Fruit fly (Drosophila melanogaster): ENCODE data around the gene nebu.

The nebu gene

DNA sequence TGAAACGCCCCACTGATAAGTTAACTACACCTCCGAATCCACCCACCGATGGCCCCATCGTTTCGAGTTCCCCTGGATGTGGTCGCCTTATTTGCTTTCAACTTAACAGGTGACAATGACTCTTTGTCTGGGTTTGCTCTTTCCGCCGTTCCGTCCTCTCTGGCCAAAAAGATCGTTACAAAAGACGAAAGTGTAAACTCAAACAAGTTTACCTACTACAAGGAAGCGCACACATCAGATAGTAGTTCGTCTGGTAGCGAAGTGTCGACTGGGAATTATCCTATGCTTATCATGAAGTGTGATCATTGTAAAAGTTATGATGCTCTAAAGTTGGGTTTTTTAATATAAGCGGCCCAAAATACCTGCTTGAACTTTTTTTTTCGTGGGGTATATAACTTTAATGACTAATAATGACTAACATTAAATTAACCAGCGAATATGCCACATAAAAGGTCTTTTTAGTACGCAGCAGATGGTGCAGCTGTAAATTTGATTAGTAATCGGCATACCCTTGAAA is 44.1 kb downstream of the nebu start (continued):
- 0 out of 2 replicates have a peak, but pooled peaks have one; percentile 17 for TF ChIP-seq Ptx1 (GFP tag; IDR thresholded peaks at IDR 0.05)
- peak; percentile 3 for TF ChIP-seq CG1233 (GFP tag; optimal IDR thresholded peaks at IDR 0.05)
- TF ChIP-seq CG1603 (tag; optimal IDR thresholded peaks at IDR 0.05): peak; percentile 5
- TF ChIP-seq CG1024 (GFP tag; IDR thresholded peaks at IDR 0.05): no peak
- peak; percentile 24 for TF ChIP-seq NfI (GFP tag; optimal IDR thresholded peaks at IDR 0.05)
- peak; percentile 78 for TF ChIP-seq sens (GFP tag)
- peak; percentile 55 for TF ChIP-seq Blimp-1 (GFP tag; optimal IDR thresholded peaks at IDR 0.05)
- no peak for TF ChIP-seq CG4404 (GFP tag; IDR thresholded peaks at IDR 0.05)
- no peak for TF ChIP-seq CG6272 (GFP tag; IDR thresholded peaks at IDR 0.05)
- TF ChIP-seq CG12155 (GFP tag; optimal IDR thresholded peaks at IDR 0.05): peak; percentile 2
- TF ChIP-seq stc (GFP tag; IDR thresholded peaks at IDR 0.05): no peak
- TF ChIP-seq CG12744 (GFP tag; optimal IDR thresholded peaks at IDR 0.05): no peak
- no peak for TF ChIP-seq Atf-2 (GFP tag; optimal IDR thresholded peaks at IDR 0.05)
- peak; percentile 5 for TF ChIP-seq tx (GFP tag; optimal IDR thresholded peaks at IDR 0.05)
- TF ChIP-seq Adf1 (GFP tag; IDR thresholded peaks at IDR 0.05): no peak
- peak; percentile 42 for TF ChIP-seq CG15601 (tag; optimal IDR thresholded peaks at IDR 0.05)
- TF ChIP-seq lmd (GFP tag; IDR thresholded peaks at IDR 0.05): 0 out of 2 replicates have a peak, but pooled peaks have one; percentile 20
- TF ChIP-seq H15 (GFP tag; IDR thresholded peaks at IDR 0.05): no peak
- TF ChIP-seq pb (GFP tag; optimal IDR thresholded peaks at IDR 0.05): no peak
- no peak for TF ChIP-seq CG7745 (tag; optimal IDR thresholded peaks at IDR 0.05)
- TF ChIP-seq CG11504 (tag; optimal IDR thresholded peaks at IDR 0.05): peak; percentile 10
- TF ChIP-seq Xrp1 (GFP tag; IDR thresholded peaks at IDR 0.05): peak; percentile 43; the same call in 1 of the 2 replicates
- peak; percentile 22 for TF ChIP-seq sug (tag; optimal IDR thresholded peaks at IDR 0.05)
- TF ChIP-seq Hr78 (GFP tag; optimal IDR thresholded peaks at IDR 0.05): peak in 1 of 2 experiments; percentile 16
- TF ChIP-seq CG17361 (GFP tag; IDR thresholded peaks at IDR 0.05): peak; percentile 37; the same call in 1 of the 3 replicates

DNA sequence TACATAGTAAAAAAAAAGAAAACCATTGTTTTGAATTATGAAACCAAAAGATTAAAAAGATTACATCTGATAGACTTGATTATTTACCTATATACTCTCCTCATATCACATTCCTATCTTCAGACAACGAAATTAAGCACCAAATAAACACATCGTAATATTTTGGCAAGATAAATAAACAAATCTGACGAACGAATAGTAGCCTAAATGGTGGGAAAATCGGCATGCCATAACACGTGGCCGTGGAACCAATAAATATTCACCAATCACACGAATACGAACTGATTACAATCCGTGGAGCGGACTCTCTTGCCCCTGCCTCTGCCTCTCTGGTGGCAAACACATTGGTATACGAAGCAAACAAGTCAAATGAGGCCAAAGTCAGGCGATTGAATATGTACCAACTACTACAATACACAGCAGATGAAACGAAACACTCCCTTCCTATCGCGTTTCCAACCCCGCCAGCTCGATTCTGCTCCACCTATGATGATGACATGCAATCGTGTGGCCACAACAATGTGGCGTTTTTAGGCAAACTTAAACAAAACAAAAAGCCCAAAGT is 46.7 kb downstream of the nebu start:
- TF ChIP-seq gce (GFP tag; IDR thresholded peaks at IDR 0.05): no peak
- no peak for TF ChIP-seq CG42726 (GFP tag; IDR thresholded peaks at IDR 0.05; ENCODE audit: partially characterized antibody)
- TF ChIP-seq HHEX (GFP tag; optimal IDR thresholded peaks at IDR 0.05): no peak
- TF ChIP-seq NFAT (GFP tag; IDR thresholded peaks at IDR 0.05): peak; percentile 36; the same call in 1 of the 2 replicates
- peak; percentile 25; the same call in 1 of the 2 replicates for TF ChIP-seq slbo (GFP tag; IDR thresholded peaks at IDR 0.05)
- no peak for TF ChIP-seq fd96Cb (tag; optimal IDR thresholded peaks at IDR 0.05)
- no peak for TF ChIP-seq Jarid2 (GFP tag; optimal IDR thresholded peaks at IDR 0.05)
- TF ChIP-seq CG13424 (tag; optimal IDR thresholded peaks at IDR 0.05): no peak
- no peak for TF ChIP-seq da (GFP tag; optimal IDR thresholded peaks at IDR 0.05)
- TF ChIP-seq zf30C (GFP tag; optimal IDR thresholded peaks at IDR 0.05): no peak
- TF ChIP-seq sd (tag; optimal IDR thresholded peaks at IDR 0.05): peak; percentile 52
- TF ChIP-seq MESR4 (GFP tag; optimal IDR thresholded peaks at IDR 0.05): no peak
- peak; percentile 83 for TF ChIP-seq crol (GFP tag; IDR thresholded peaks at IDR 0.05)
- peak; percentile 74 for TF ChIP-seq sens (GFP tag)
- peak; percentile 6; the same call in 1 of the 2 replicates for TF ChIP-seq gsb (GFP tag; IDR thresholded peaks at IDR 0.05)
- TF ChIP-seq crp (GFP tag; optimal IDR thresholded peaks at IDR 0.05): no peak
- TF ChIP-seq CG12299 (tag; optimal IDR thresholded peaks at IDR 0.05): peak; percentile 4
- TF ChIP-seq Deaf1 (tag; optimal IDR thresholded peaks at IDR 0.05): no peak
- TF ChIP-seq so (GFP tag; IDR thresholded peaks at IDR 0.05): peak; percentile 42; the same call in 1 of the 3 replicates
- no peak for TF ChIP-seq chn (GFP tag; optimal IDR thresholded peaks at IDR 0.05)
- TF ChIP-seq cwo (GFP tag; optimal IDR thresholded peaks at IDR 0.05): peak; percentile 25
- peak; percentile 28 for TF ChIP-seq wek (GFP tag; optimal IDR thresholded peaks at IDR 0.05)
- no peak for TF ChIP-seq Opbp (GFP tag; IDR thresholded peaks at IDR 0.05; ENCODE audit: partially characterized antibody)
- TF ChIP-seq ATbp (GFP tag; optimal IDR thresholded peaks at IDR 0.05): peak; percentile 14
- TF ChIP-seq CG17385 (GFP tag; optimal IDR thresholded peaks at IDR 0.05): no peak
- peak; percentile 9 for TF ChIP-seq schlank (tag; optimal IDR thresholded peaks at IDR 0.05)
